Worm (Caenorhabditis elegans) whole organism, mixed stage, embryonic: ENCODE data around the gene K05F1.14.

Experiments
- cnd-1 ChIP-seq: fragments of 200-800 bp; sonication (Bioruptor generic); optimal IDR thresholded peaks from 2 replicates; lab custom pipeline; 2018; ENCODE audit warnings: mild to moderate bottlenecking, missing genetic modification characterization, missing compliant biosample characterization
- lin-13 ChIP-seq: fragments of 150-350 bp; optimal IDR thresholded peaks from 2 replicates; lab custom pipeline; 2014; ENCODE audit warnings: missing biosample characterization, missing genetic modification characterization
- lsy-2 ChIP-seq: fragments of 150-350 bp; optimal IDR thresholded peaks from 2 replicates; lab custom pipeline; 2014; ENCODE audit warnings: missing biosample characterization, missing genetic modification characterization
- mls-2 ChIP-seq: sonication (generic microtip); optimal IDR thresholded peaks from 2 replicates; lab custom pipeline; 2016; ENCODE audit warnings: mild to moderate bottlenecking, missing genetic modification characterization, moderate library complexity, missing compliant biosample characterization
- nhr-237 ChIP-seq: fragments of 150-350 bp; optimal IDR thresholded peaks from 2 replicates; lab custom pipeline; 2014; ENCODE audit warnings: missing biosample characterization, missing genetic modification characterization
- unc-39 ChIP-seq: fragments of 150-350 bp; optimal IDR thresholded peaks from 2 replicates; lab custom pipeline; 2014; ENCODE audit warnings: missing biosample characterization, missing genetic modification characterization
- ztf-11 ChIP-seq: fragments of 150-350 bp; optimal IDR thresholded peaks from 2 replicates; lab custom pipeline; 2014; ENCODE audit warnings: missing biosample characterization, missing genetic modification characterization

DNA sequence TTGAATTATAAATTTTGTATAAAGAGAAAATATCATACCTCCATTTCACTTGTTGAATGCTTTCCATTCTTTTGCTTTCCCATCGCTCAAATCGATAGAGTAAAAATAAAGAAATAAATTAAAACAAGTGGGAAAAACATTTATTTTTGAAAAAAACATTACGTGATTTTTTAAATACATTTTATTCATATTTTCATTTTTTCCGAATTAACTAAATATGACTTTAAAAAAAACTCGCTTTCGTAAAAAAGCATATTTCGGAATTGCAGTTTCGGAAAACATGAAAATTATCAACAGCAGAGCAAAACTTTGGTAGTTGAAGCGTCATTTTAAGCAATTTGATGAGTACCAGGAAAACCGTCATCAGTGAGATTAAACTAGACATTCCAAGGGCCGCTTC, 7.2 kb upstream of the K05F1.14 start, which contains the start of gene K05F1.8:
- TF ChIP-seq nhr-237 (tag; lab: Kevin White, UChicago) (no peak), mls-2 (tag; lab: Kevin White, UChicago) (no peak), ztf-11 (no peak), lsy-2 (tag; lab: Kevin White, UChicago) (no peak), unc-39 (no peak), cnd-1 (no peak), lin-13 (tag; lab: Kevin White, UChicago) (no peak)
